Worm (Caenorhabditis elegans) whole organism, L2 larva: ENCODE data around the gene C01G10.14.

Experiments
- C34F6.9 ChIP-seq: fragments of 150-350 bp; optimal IDR thresholded peaks from 2 replicates; lab custom pipeline; 2014; ENCODE audit warnings: missing biosample characterization, missing genetic modification characterization
- ZK546.5 ChIP-seq: sonication (generic microtip); optimal IDR thresholded peaks from 2 replicates; lab custom pipeline; 2017; ENCODE audit warnings: missing biosample characterization, missing genetic modification characterization
- ama-1 ChIP-seq: fragments of 150-350 bp; optimal IDR thresholded peaks from 2 replicates; lab custom pipeline; 2018; ENCODE audit warnings: inconsistent platforms
- elt-1 ChIP-seq: fragments of 150-350 bp; optimal IDR thresholded peaks from 2 replicates; lab custom pipeline; 2014; ENCODE audit warnings: missing biosample characterization, missing genetic modification characterization
- elt-3 ChIP-seq: sonication (generic microtip); optimal IDR thresholded peaks from 2 replicates; lab custom pipeline; 2017; ENCODE audit warnings: missing biosample characterization, missing genetic modification characterization
- gmeb-1 ChIP-seq: fragments of 150-350 bp; optimal IDR thresholded peaks from 2 replicates; lab custom pipeline; 2014; ENCODE audit warnings: missing biosample characterization, missing genetic modification characterization
- mdl-1 ChIP-seq, 2 experiments: fragments of 150-350 bp in 1 of 2; sonication (generic microtip) in 1 of 2; optimal IDR thresholded peaks; 2 replicates each; lab custom pipeline; 2017; ENCODE audit warnings: missing biosample characterization in 2 of 2, missing genetic modification characterization in 2 of 2
- nhr-10 ChIP-seq: sonication (generic microtip); optimal IDR thresholded peaks from 2 replicates; lab custom pipeline; 2017; ENCODE audit warnings: missing biosample characterization, missing genetic modification characterization
- nhr-23 ChIP-seq: fragments of 150-350 bp; optimal IDR thresholded peaks from 2 replicates; lab custom pipeline; 2014; ENCODE audit warnings: missing biosample characterization, missing genetic modification reagents, missing genetic modification characterization
- nhr-25 ChIP-seq: fragments of 150-350 bp; sonication (generic microtip); optimal IDR thresholded peaks from 3 replicates; lab custom pipeline; 2014; ENCODE audit warnings: missing biosample characterization, missing genetic modification characterization
- unc-39 ChIP-seq: fragments of 150-350 bp; optimal IDR thresholded peaks from 2 replicates; lab custom pipeline; 2014; ENCODE audit warnings: missing biosample characterization, missing genetic modification characterization
- unc-62 ChIP-seq: fragments of 150-350 bp; optimal IDR thresholded peaks from 2 replicates; lab custom pipeline; 2014; ENCODE audit warnings: missing biosample characterization, missing genetic modification reagents, missing genetic modification characterization
- ztf-11 ChIP-seq: sonication (generic microtip); optimal IDR thresholded peaks from 2 replicates; lab custom pipeline; 2017; ENCODE audit warnings: missing biosample characterization, missing genetic modification characterization

- TF ChIP-seq nhr-25 (tag; lab: Kevin White, UChicago): no peak
- TF ChIP-seq ZK546.5 (tag; lab: Kevin White, UChicago): no peak
- no peak for TF ChIP-seq nhr-10
- no peak for TF ChIP-seq elt-1
- TF ChIP-seq unc-62 (GFP tag; lab: Kevin White, UChicago): no peak
- no peak for TF ChIP-seq ztf-11 (tag; lab: Kevin White, UChicago)
- TF ChIP-seq ama-1 (lab: Kevin White, UChicago): no peak
- no peak for TF ChIP-seq elt-3 (tag; lab: Kevin White, UChicago)
- TF ChIP-seq nhr-23: no peak
- TF ChIP-seq C34F6.9 (tag; lab: Kevin White, UChicago): no peak
- TF ChIP-seq gmeb-1: no peak
- TF ChIP-seq mdl-1 (tag; optimal IDR thresholded peaks at IDR 0.05; lab: Kevin White, UChicago): no peak
- no peak for TF ChIP-seq unc-39
Observed at ce11 chrV:15078560-15078959, 27.2 kb downstream of the C01G10.14 start.
